Worm (Caenorhabditis elegans) whole organism, L4/young adult: Measurements from ENCODE around the gene ZK1248.19.

Experiments
- W03F9.2 ChIP-seq: fragments of 150-350 bp; optimal IDR thresholded peaks from 2 replicates; lab custom pipeline; 2014; ENCODE audit warnings: missing biosample characterization, missing genetic modification characterization
- dao-5 ChIP-seq: sonication (generic microtip); optimal IDR thresholded peaks from 2 replicates; lab custom pipeline; 2016; ENCODE audit warnings: missing genotype, missing genetic modification characterization, moderate library complexity, missing compliant biosample characterization
- him-1 ChIP-seq: sonication (generic microtip); optimal IDR thresholded peaks from 2 replicates; lab custom pipeline; 2016; ENCODE audit warnings: missing genotype, missing genetic modification reagents, missing genetic modification characterization, missing compliant biosample characterization

- TF ChIP-seq dao-5 (tag; lab: Kevin White, UChicago) (no peak), W03F9.2 (tag; lab: Kevin White, UChicago) (no peak), him-1 (tag; lab: Kevin White, UChicago) (no peak)
These were observed 20.9 kb downstream of the ZK1248.19 start, which contains the start of gene ZK1248.4 for ce11 chrII:5818298-5818697.
